Worm (Caenorhabditis elegans): ENCODE data around the gene acs-21.
"Not testable (repeated sequence)": the region's sequence is repeated elsewhere in the genome, so short reads cannot be mapped to it uniquely, and the experiment has no call there.

The acs-21 gene

ce11 chrV:3088768-3089167 is at the start of gene acs-21:
TSS of gene acs-21 (plus strand) at chrV:3089068.
- no peak for TF ChIP-seq flt-1 (GFP tag; IDR thresholded peaks at IDR 0.05)
- no peak for TF ChIP-seq ztf-29 (GFP tag; IDR thresholded peaks at IDR 0.05)
- TF ChIP-seq T22C8.4 (GFP tag; IDR thresholded peaks at IDR 0.05): no peak
- TF ChIP-seq tab-1 (GFP tag; IDR thresholded peaks at IDR 0.05): no peak
- no peak for TF ChIP-seq ztf-23 (GFP tag; IDR thresholded peaks at IDR 0.05)
- no peak for TF ChIP-seq med-1 (GFP tag; optimal IDR thresholded peaks at IDR 0.05; ENCODE audit: insufficient read depth)
- no peak for TF ChIP-seq cog-1 (tag; optimal IDR thresholded peaks at IDR 0.05)
- TF ChIP-seq klf-2 (GFP tag; conservative IDR thresholded peaks at IDR 0.05): no peak
- no peak for TF ChIP-seq ref-1 (GFP tag; conservative IDR thresholded peaks at IDR 0.05)

- no peak for TF ChIP-seq med-1 (GFP tag; optimal IDR thresholded peaks at IDR 0.05; ENCODE audit: insufficient read depth)
- TF ChIP-seq klf-2 (GFP tag; conservative IDR thresholded peaks at IDR 0.05): no peak
- TF ChIP-seq flt-1 (GFP tag; IDR thresholded peaks at IDR 0.05): no peak
- TF ChIP-seq ztf-29 (GFP tag; IDR thresholded peaks at IDR 0.05): no peak
- TF ChIP-seq ztf-23 (GFP tag; IDR thresholded peaks at IDR 0.05): no peak
- TF ChIP-seq cog-1 (tag; optimal IDR thresholded peaks at IDR 0.05): no peak
- TF ChIP-seq T22C8.4 (GFP tag; IDR thresholded peaks at IDR 0.05): no peak
- TF ChIP-seq tab-1 (GFP tag; IDR thresholded peaks at IDR 0.05): no peak
- no peak for TF ChIP-seq ref-1 (GFP tag; conservative IDR thresholded peaks at IDR 0.05)
These were observed 49.6 kb upstream of the acs-21 start, which contains the start of gene chpf-2 for ce11 chrV:3039282-3039681. TSS of gene chpf-2 (minus strand) at chrV:3039382.

- TF ChIP-seq ztf-29 (GFP tag; IDR thresholded peaks at IDR 0.05) (no peak), ref-1 (GFP tag; conservative IDR thresholded peaks at IDR 0.05) (no peak), flt-1 (GFP tag; IDR thresholded peaks at IDR 0.05) (no peak), cog-1 (tag; optimal IDR thresholded peaks at IDR 0.05) (no peak), tab-1 (GFP tag; IDR thresholded peaks at IDR 0.05) (no peak), ztf-23 (GFP tag; IDR thresholded peaks at IDR 0.05) (no peak), klf-2 (GFP tag; conservative IDR thresholded peaks at IDR 0.05) (no peak), T22C8.4 (GFP tag; IDR thresholded peaks at IDR 0.05) (no peak), med-1 (GFP tag; optimal IDR thresholded peaks at IDR 0.05; ENCODE audit: insufficient read depth) (no peak)
These were observed 47.9 kb upstream of the acs-21 start for ce11 chrV:3040930-3041329.

- TF ChIP-seq flt-1 (GFP tag; IDR thresholded peaks at IDR 0.05) (no peak), cog-1 (tag; optimal IDR thresholded peaks at IDR 0.05) (no peak), T22C8.4 (GFP tag; IDR thresholded peaks at IDR 0.05) (no peak), med-1 (GFP tag; optimal IDR thresholded peaks at IDR 0.05; ENCODE audit: insufficient read depth) (no peak), ztf-29 (GFP tag; IDR thresholded peaks at IDR 0.05) (no peak), ztf-23 (GFP tag; IDR thresholded peaks at IDR 0.05) (no peak), klf-2 (GFP tag; conservative IDR thresholded peaks at IDR 0.05) (no peak)
These were observed 44.0 kb upstream of the acs-21 start, which contains the start of gene F59D6.1 for ce11 chrV:3044837-3045236. TSS of gene F59D6.1 (plus strand) at chrV:3045137.

DNA sequence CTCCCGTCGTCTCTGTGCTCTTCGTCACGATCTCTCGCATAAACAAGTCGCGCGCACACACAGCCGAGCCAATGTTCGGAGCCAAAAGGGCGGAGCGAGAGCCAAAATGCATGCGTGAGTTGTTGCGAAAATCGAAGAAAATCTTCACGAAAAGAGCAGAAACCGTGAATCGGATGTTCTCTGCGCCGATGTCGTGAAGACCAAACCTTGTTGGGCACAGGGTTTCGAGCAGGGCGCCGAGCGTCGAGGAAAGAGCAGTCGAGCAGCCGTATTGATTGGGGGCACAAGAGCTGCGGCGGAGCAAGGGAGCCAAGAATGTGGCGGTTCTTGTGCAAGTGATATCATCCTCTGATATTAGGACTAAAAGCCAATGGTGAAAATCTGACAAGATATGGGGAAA is 42.5 kb upstream of the acs-21 start:
- no peak for TF ChIP-seq ztf-23 (GFP tag; IDR thresholded peaks at IDR 0.05)
- TF ChIP-seq ztf-29 (GFP tag; IDR thresholded peaks at IDR 0.05): no peak
- no peak for TF ChIP-seq flt-1 (GFP tag; IDR thresholded peaks at IDR 0.05)
- TF ChIP-seq T22C8.4 (GFP tag; IDR thresholded peaks at IDR 0.05): no peak
- no peak for TF ChIP-seq tab-1 (GFP tag; IDR thresholded peaks at IDR 0.05)
- TF ChIP-seq cog-1 (tag; optimal IDR thresholded peaks at IDR 0.05): no peak
- TF ChIP-seq ref-1 (GFP tag; conservative IDR thresholded peaks at IDR 0.05): no peak
- TF ChIP-seq med-1 (GFP tag; optimal IDR thresholded peaks at IDR 0.05; ENCODE audit: insufficient read depth): no peak
- no peak for TF ChIP-seq klf-2 (GFP tag; conservative IDR thresholded peaks at IDR 0.05)

- no peak for TF ChIP-seq klf-2 (GFP tag; conservative IDR thresholded peaks at IDR 0.05)
- no peak for TF ChIP-seq tab-1 (GFP tag; IDR thresholded peaks at IDR 0.05)
- TF ChIP-seq med-1 (GFP tag; optimal IDR thresholded peaks at IDR 0.05; ENCODE audit: insufficient read depth): no peak
- TF ChIP-seq ztf-29 (GFP tag; IDR thresholded peaks at IDR 0.05): no peak
These were observed 34.6 kb upstream of the acs-21 start, which contains the start of gene C50H11.8 for ce11 chrV:3054254-3054653. TSS of gene C50H11.8 (plus strand) at chrV:3054554.

ce11 chrV:3058996-3059395 is 29.9 kb upstream of the acs-21 start, which contains the start of gene str-244:
TSS of gene str-244 (minus strand) at chrV:3059096.
- TF ChIP-seq cog-1 (tag; optimal IDR thresholded peaks at IDR 0.05): no peak
- TF ChIP-seq med-1 (GFP tag; optimal IDR thresholded peaks at IDR 0.05; ENCODE audit: insufficient read depth): no peak
- no peak for TF ChIP-seq tab-1 (GFP tag; IDR thresholded peaks at IDR 0.05)
- TF ChIP-seq ztf-23 (GFP tag; IDR thresholded peaks at IDR 0.05): no peak

ce11 chrV:3062078-3062477 is 26.8 kb upstream of the acs-21 start, which contains the start of gene srt-15:
TSS of gene srt-15 (minus strand) at chrV:3062178.
- TF ChIP-seq ztf-23 (GFP tag; IDR thresholded peaks at IDR 0.05): no peak
- TF ChIP-seq ztf-29 (GFP tag; IDR thresholded peaks at IDR 0.05): no peak
- TF ChIP-seq ref-1 (GFP tag; conservative IDR thresholded peaks at IDR 0.05): no peak
- no peak for TF ChIP-seq tab-1 (GFP tag; IDR thresholded peaks at IDR 0.05)
- TF ChIP-seq T22C8.4 (GFP tag; IDR thresholded peaks at IDR 0.05): no peak
- TF ChIP-seq klf-2 (GFP tag; conservative IDR thresholded peaks at IDR 0.05): no peak
- no peak for TF ChIP-seq med-1 (GFP tag; optimal IDR thresholded peaks at IDR 0.05; ENCODE audit: insufficient read depth)
- no peak for TF ChIP-seq flt-1 (GFP tag; IDR thresholded peaks at IDR 0.05)
- TF ChIP-seq cog-1 (tag; optimal IDR thresholded peaks at IDR 0.05): no peak

DNA sequence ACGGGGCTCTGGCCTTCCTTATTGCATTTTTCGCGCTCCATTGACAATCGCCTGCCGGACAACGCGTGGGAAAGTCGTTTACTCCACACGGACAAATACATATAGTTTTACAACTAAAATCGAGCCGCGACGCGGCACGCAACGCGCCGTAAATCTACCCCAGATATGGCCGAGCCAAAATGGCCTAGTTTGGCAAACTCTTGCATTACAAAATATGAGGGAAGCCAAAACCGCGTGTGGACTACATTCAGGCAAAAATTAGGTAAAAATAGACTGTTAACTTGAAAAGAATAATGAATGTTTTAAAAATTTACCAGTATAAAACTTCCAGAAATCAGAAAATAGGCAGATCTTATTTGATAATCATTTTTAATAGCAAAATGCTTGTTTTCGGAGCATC is 24.4 kb upstream of the acs-21 start, which contains the start of gene srt-16:
TSS of gene srt-16 (minus strand) at position 101 of the 400 bp plus-strand sequence.
- TF ChIP-seq T22C8.4 (GFP tag; IDR thresholded peaks at IDR 0.05); med-1 (GFP tag; optimal IDR thresholded peaks at IDR 0.05; ENCODE audit: insufficient read depth); cog-1 (tag; optimal IDR thresholded peaks at IDR 0.05): not testable (repeated sequence)

DNA sequence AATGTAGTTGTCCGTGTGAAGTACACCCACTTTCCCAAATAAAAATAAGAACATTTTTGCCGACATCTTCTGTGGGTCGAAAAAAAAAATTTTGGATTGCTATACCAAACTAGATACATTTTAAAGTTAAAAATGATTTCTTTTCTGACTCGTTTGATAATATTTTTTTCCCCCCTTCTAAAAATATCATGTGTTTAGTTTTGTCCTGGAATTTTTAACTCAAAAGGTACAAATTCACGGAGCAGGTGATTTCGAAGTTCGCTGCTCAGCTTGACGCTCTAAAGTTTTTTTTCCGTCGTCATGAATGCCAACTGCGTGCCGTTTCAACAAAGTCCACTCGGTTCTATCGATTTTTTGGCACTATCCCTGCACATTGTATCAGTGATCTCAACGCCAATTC is 22.9 kb upstream of the acs-21 start, which contains the start of gene srh-185:
TSS of gene srh-185 (plus strand) at position 301 of the 400 bp plus-strand sequence.
- no peak for TF ChIP-seq T22C8.4 (GFP tag; IDR thresholded peaks at IDR 0.05)
- no peak for TF ChIP-seq ztf-23 (GFP tag; IDR thresholded peaks at IDR 0.05)
- no peak for TF ChIP-seq cog-1 (tag; optimal IDR thresholded peaks at IDR 0.05)
- TF ChIP-seq med-1 (GFP tag; optimal IDR thresholded peaks at IDR 0.05; ENCODE audit: insufficient read depth): no peak
- no peak for TF ChIP-seq klf-2 (GFP tag; conservative IDR thresholded peaks at IDR 0.05)
- no peak for TF ChIP-seq tab-1 (GFP tag; IDR thresholded peaks at IDR 0.05)

All from whole organism, midembryonic.